Fruit fly (Drosophila melanogaster) whole organism, embryonic: ENCODE data around the gene Tsp97E.
A peak's percentile ranks its signal among the peaks of the same experiment; 100 is the strongest.

ENCODE experiments used
- Antp ChIP-seq: fragments of 200-800 bp; sonication (Bioruptor generic); optimal IDR thresholded peaks from 3 replicates; lab custom pipeline; 2016; ENCODE audit warnings: missing biosample characterization, missing genetic modification characterization
- B-H2 ChIP-seq: fragments of 200-800 bp; sonication (Bioruptor generic); optimal IDR thresholded peaks from 2 replicates; lab custom pipeline; 2018; ENCODE audit warnings: missing biosample characterization, mild to moderate bottlenecking, missing genetic modification characterization
- CG10209 ChIP-seq: fragments of 200-800 bp; sonication (Bioruptor generic); optimal IDR thresholded peaks from 3 replicates; lab custom pipeline; 2017; ENCODE audit warnings: missing biosample characterization, mild to moderate bottlenecking, missing genetic modification characterization, missing genetic modification reagents
- CG10274 ChIP-seq: fragments of 200-800 bp; sonication (Bioruptor generic); optimal IDR thresholded peaks from 3 replicates; lab custom pipeline; 2017; ENCODE audit warnings: missing biosample characterization, mild to moderate bottlenecking, missing genetic modification characterization
- CG10462 ChIP-seq: fragments of 200-800 bp; sonication (Bioruptor generic); optimal IDR thresholded peaks from 2 replicates; lab custom pipeline; 2016; ENCODE audit warnings: missing biosample characterization, missing genetic modification characterization
- CG10565 ChIP-seq: fragments of 200-800 bp; sonication (Bioruptor generic); optimal IDR thresholded peaks from 3 replicates; lab custom pipeline; 2016; ENCODE audit warnings: missing biosample characterization, mild to moderate bottlenecking, missing genetic modification characterization
- CG11695 ChIP-seq: fragments of 200-800 bp; sonication (Bioruptor generic); IDR thresholded peaks from 3 replicates; pipeline ENCODE4 v1.3.6; 2022; ENCODE audit warnings: missing biosample characterization, missing genetic modification characterization
- CG13296 ChIP-seq: fragments of 200-800 bp; sonication (Bioruptor generic); optimal IDR thresholded peaks from 3 replicates; lab custom pipeline; 2018; ENCODE audit warnings: missing biosample characterization, mild to moderate bottlenecking, missing genetic modification characterization
- CG15011 ChIP-seq: fragments of 200-800 bp; sonication (Bioruptor generic); optimal IDR thresholded peaks from 3 replicates; lab custom pipeline; 2018; ENCODE audit warnings: missing biosample characterization, mild to moderate bottlenecking, missing genetic modification characterization
- CG1602 ChIP-seq: fragments of 200-800 bp; sonication (Bioruptor generic); optimal IDR thresholded peaks from 3 replicates; lab custom pipeline; 2016; ENCODE audit warnings: missing biosample characterization, missing genetic modification characterization
- CG18262 ChIP-seq: fragments of 200-800 bp; optimal IDR thresholded peaks from 3 replicates; lab custom pipeline; 2019; ENCODE audit warnings: missing biosample characterization, mild to moderate bottlenecking, missing genetic modification characterization, moderate library complexity
- CG18476 ChIP-seq: fragments of 200-800 bp; sonication (Bioruptor generic); optimal IDR thresholded peaks from 2 replicates; lab custom pipeline; 2016; ENCODE audit warnings: missing biosample characterization, mild to moderate bottlenecking, missing genetic modification characterization
- CG2875 ChIP-seq: fragments of 200-800 bp; sonication (Bioruptor generic); optimal IDR thresholded peaks from 2 replicates; lab custom pipeline; 2017; ENCODE audit warnings: missing biosample characterization, mild to moderate bottlenecking, missing genetic modification characterization, missing genetic modification reagents
- CG31441 ChIP-seq: fragments of 200-800 bp; sonication (Bioruptor generic); IDR thresholded peaks from 2 replicates; pipeline ENCODE4 v1.3.6; 2022; ENCODE audit warnings: missing biosample characterization, missing genetic modification characterization
- CG32532 ChIP-seq: fragments of 200-800 bp; sonication (Bioruptor generic); IDR thresholded peaks from 2 replicates; pipeline ENCODE4 v1.3.6; 2022; ENCODE audit warnings: missing biosample characterization, missing genetic modification characterization
- CG4707 ChIP-seq: fragments of 200-800 bp; sonication (Bioruptor generic); optimal IDR thresholded peaks from 2 replicates; lab custom pipeline; 2018; ENCODE audit warnings: missing biosample characterization, mild to moderate bottlenecking, missing genetic modification characterization, moderate library complexity
- CG6254 ChIP-seq: fragments of 200-800 bp; sonication (Bioruptor generic); optimal IDR thresholded peaks from 3 replicates; lab custom pipeline; 2017; ENCODE audit warnings: mild to moderate bottlenecking, missing biosample characterization, missing genetic modification reagents, missing genetic modification characterization
- CG6689 ChIP-seq: fragments of 200-800 bp; sonication (Bioruptor generic); IDR thresholded peaks from 2 replicates; pipeline ENCODE4 v1.3.6; 2022; ENCODE audit warnings: missing biosample characterization, missing genetic modification characterization
- CG7786 ChIP-seq: fragments of 200-800 bp; sonication (Bioruptor generic); optimal IDR thresholded peaks from 2 replicates; lab custom pipeline; 2016; ENCODE audit warnings: missing biosample characterization, missing genetic modification characterization
- CG7987 ChIP-seq: fragments of 200-800 bp; sonication (Bioruptor generic); optimal IDR thresholded peaks from 2 replicates; lab custom pipeline; 2018; ENCODE audit warnings: missing biosample characterization, mild to moderate bottlenecking, missing genetic modification characterization, moderate library complexity
- Dad ChIP-seq: fragments of 200-800 bp; sonication (Bioruptor generic); optimal IDR thresholded peaks from 3 replicates; lab custom pipeline; 2016; ENCODE audit warnings: missing biosample characterization, missing genetic modification characterization
- E2f2 ChIP-seq: fragments of 200-800 bp; sonication (Bioruptor generic); IDR thresholded peaks from 2 replicates; pipeline ENCODE4 v1.3.6; 2022; ENCODE audit warnings: missing biosample characterization, missing genetic modification characterization
- Gsc ChIP-seq: fragments of 200-800 bp; sonication (Bioruptor generic); IDR thresholded peaks from 2 replicates; pipeline ENCODE4 v1.3.6; 2022; ENCODE audit warnings: missing biosample characterization, missing genetic modification characterization
- Gug ChIP-seq: fragments of 200-800 bp; sonication (Bioruptor generic); IDR thresholded peaks from 4 replicates; pipeline ENCODE4 v1.3.6; 2022; ENCODE audit warnings: missing biosample characterization, missing genetic modification characterization
- Hmr ChIP-seq: fragments of 200-800 bp; sonication (Bioruptor generic); optimal IDR thresholded peaks from 3 replicates; lab custom pipeline; 2017; ENCODE audit warnings: mild to moderate bottlenecking, missing biosample characterization, missing genetic modification reagents, missing genetic modification characterization
- NC2α ChIP-seq: fragments of 200-800 bp; sonication (Bioruptor generic); optimal IDR thresholded peaks from 2 replicates; lab custom pipeline; 2016; ENCODE audit warnings: missing biosample characterization, missing genetic modification characterization
- Spps ChIP-seq: fragments of 200-800 bp; sonication (Bioruptor generic); optimal IDR thresholded peaks from 2 replicates; lab custom pipeline; 2018; ENCODE audit warnings: missing biosample characterization, mild to moderate bottlenecking, missing genetic modification characterization
- Sry-δ ChIP-seq: fragments of 200-800 bp; sonication (Bioruptor generic); optimal IDR thresholded peaks from 2 replicates; lab custom pipeline; 2016; ENCODE audit warnings: missing biosample characterization, missing genetic modification characterization
- YL-1 ChIP-seq: fragments of 200-800 bp; sonication (Bioruptor generic); optimal IDR thresholded peaks from 3 replicates; lab custom pipeline; 2017; ENCODE audit warnings: missing biosample characterization, mild to moderate bottlenecking, missing genetic modification characterization
- ato ChIP-seq: fragments of 200-800 bp; sonication (Bioruptor generic); IDR thresholded peaks from 2 replicates; pipeline ENCODE4 v1.3.6; 2022; ENCODE audit warnings: missing biosample characterization, missing genetic modification characterization; ENCODE audit not compliant: partially characterized antibody
- cad ChIP-seq: fragments of >200 bp; optimal IDR thresholded peaks from 2 replicates; lab custom pipeline; 2017; ENCODE audit warnings: missing biosample characterization, missing genetic modification characterization
- cg ChIP-seq: fragments of 200-800 bp; sonication (Bioruptor generic); optimal IDR thresholded peaks from 3 replicates; lab custom pipeline; 2019; ENCODE audit warnings: missing biosample characterization, mild to moderate bottlenecking, missing genetic modification characterization, moderate library complexity
- chn ChIP-seq: fragments of 200-800 bp; sonication (Bioruptor generic); optimal IDR thresholded peaks from 2 replicates; lab custom pipeline; 2016; ENCODE audit warnings: missing biosample characterization, missing genetic modification characterization
- dimm ChIP-seq: fragments of 200-800 bp; sonication (Bioruptor generic); IDR thresholded peaks from 2 replicates; pipeline ENCODE4 v1.3.6; 2022; ENCODE audit warnings: missing biosample characterization, missing genetic modification characterization
- disco-r ChIP-seq: fragments of 200-800 bp; sonication (Bioruptor generic); optimal IDR thresholded peaks from 2 replicates; lab custom pipeline; 2016; ENCODE audit warnings: missing biosample characterization, missing genetic modification characterization
- dm ChIP-seq: fragments of 200-800 bp; sonication (Bioruptor generic); optimal IDR thresholded peaks from 3 replicates; lab custom pipeline; 2016; ENCODE audit warnings: missing biosample characterization, missing genetic modification characterization
- esg ChIP-seq: fragments of 200-800 bp; sonication (Bioruptor generic); conservative IDR thresholded peaks from 2 replicates; pipeline ENCODE4 v1.3.6; 2022; ENCODE audit warnings: missing biosample characterization, missing genetic modification characterization
- ftz-f1 ChIP-seq: fragments of 200-800 bp; sonication (Bioruptor generic); optimal IDR thresholded peaks from 2 replicates; lab custom pipeline; 2016; ENCODE audit warnings: missing biosample characterization, missing genetic modification characterization
- h ChIP-seq: fragments of >200 bp; optimal IDR thresholded peaks from 2 replicates; lab custom pipeline; 2017
- hth ChIP-seq: fragments of >200 bp; optimal IDR thresholded peaks from 2 replicates; lab custom pipeline; 2017; ENCODE audit warnings: inconsistent platforms
- jumu ChIP-seq: fragments of 200-800 bp; sonication (Bioruptor generic); optimal IDR thresholded peaks from 3 replicates; lab custom pipeline; 2016; ENCODE audit warnings: missing biosample characterization, missing genetic modification characterization
- klu ChIP-seq: fragments of 200-800 bp; sonication (Bioruptor generic); IDR thresholded peaks from 2 replicates; pipeline ENCODE4 v1.3.6; 2022; ENCODE audit warnings: missing biosample characterization, missing genetic modification characterization
- mirr ChIP-seq: fragments of 200-800 bp; sonication (Bioruptor generic); optimal IDR thresholded peaks from 3 replicates; lab custom pipeline; 2018; ENCODE audit warnings: missing biosample characterization, mild to moderate bottlenecking, missing genetic modification characterization
- nau ChIP-seq: fragments of 200-800 bp; sonication (Bioruptor generic); optimal IDR thresholded peaks from 3 replicates; lab custom pipeline; 2017; ENCODE audit warnings: missing biosample characterization, mild to moderate bottlenecking, missing genetic modification characterization, missing genetic modification reagents
- org-1 ChIP-seq: fragments of 200-800 bp; sonication (Bioruptor generic); optimal IDR thresholded peaks from 2 replicates; lab custom pipeline; 2017; ENCODE audit warnings: missing biosample characterization, missing genetic modification characterization
- slou ChIP-seq: fragments of 200-800 bp; sonication (Bioruptor generic); optimal IDR thresholded peaks from 3 replicates; lab custom pipeline; 2016; ENCODE audit warnings: missing biosample characterization, missing genetic modification characterization
- tll ChIP-seq, 2 experiments: fragments of 200-800 bp in 1 of 2; fragments of >200 bp in 1 of 2; sonication (Bioruptor generic) in 1 of 2; optimal IDR thresholded peaks; 2 replicates each; lab custom pipeline; 2017 to 2019; ENCODE audit warnings: missing biosample characterization in 2 of 2, missing genetic modification characterization in 2 of 2, mild to moderate bottlenecking in 1 of 2, moderate library complexity in 1 of 2
- trem ChIP-seq: fragments of 200-800 bp; optimal IDR thresholded peaks from 3 replicates; lab custom pipeline; 2019; ENCODE audit warnings: missing biosample characterization, mild to moderate bottlenecking, missing genetic modification characterization, moderate library complexity
- ttk ChIP-seq: fragments of 200-800 bp; sonication (Bioruptor generic); IDR thresholded peaks from 2 replicates; pipeline ENCODE4 v2.1.2; 2022; ENCODE audit warnings: missing biosample characterization, missing genetic modification characterization
- wek ChIP-seq: fragments of 200-800 bp; sonication (Bioruptor generic); optimal IDR thresholded peaks from 3 replicates; lab custom pipeline; 2018; ENCODE audit warnings: missing biosample characterization, mild to moderate bottlenecking, missing genetic modification characterization, moderate library complexity
- zen ChIP-seq: fragments of 200-800 bp; sonication (Bioruptor generic); optimal IDR thresholded peaks from 3 replicates; lab custom pipeline; 2018; ENCODE audit warnings: missing biosample characterization, mild to moderate bottlenecking, missing genetic modification characterization, moderate library complexity
- zen2 ChIP-seq: fragments of 200-800 bp; sonication (Bioruptor generic); IDR thresholded peaks from 3 replicates; pipeline ENCODE4 v1.3.6; 2022; ENCODE audit warnings: missing biosample characterization, missing genetic modification characterization; ENCODE audit not compliant: partially characterized antibody

Tsp97E gene

dm6 chr3R:26928424-26928823 lies 36.2 kb downstream of the Tsp97E start (continued):
- 0 out of 2 replicates have a peak, but pooled peaks have one; percentile 23 for TF ChIP-seq esg (GFP tag; lab: Robert Waterston, UW)
- no peak for TF ChIP-seq dimm (GFP tag; lab: Robert Waterston, UW)
- TF ChIP-seq zen2 = no peak
- peak; percentile 47 for TF ChIP-seq CG10209 (GFP tag; lab: Kevin White, UChicago)
- TF ChIP-seq Dad (GFP tag; lab: Kevin White, UChicago) = no peak
- no peak for TF ChIP-seq CG32532 (GFP tag; lab: Robert Waterston, UW)
- no peak for TF ChIP-seq CG6689 (GFP tag; lab: Robert Waterston, UW)
- peak; percentile 57 for TF ChIP-seq CG4707
- TF ChIP-seq Gug (GFP tag; lab: Robert Waterston, UW) = no peak
- TF ChIP-seq E2f2 = peak; percentile 50; the same call in 1 of the 2 replicates
- no peak for TF ChIP-seq CG10462 (GFP tag; lab: Kevin White, UChicago)
- peak; percentile 41 for TF ChIP-seq CG18262
- TF ChIP-seq CG18476 = no peak
- TF ChIP-seq CG1602 (GFP tag; lab: Kevin White, UChicago) = peak; percentile 15
- TF ChIP-seq YL-1 (GFP tag; lab: Kevin White, UChicago) = no peak
- no peak for TF ChIP-seq NC2α (GFP tag; lab: Kevin White, UChicago)
- TF ChIP-seq cad (GFP tag; lab: Kevin White, UChicago) = no peak
- no peak for TF ChIP-seq CG10274 (GFP tag; lab: Kevin White, UChicago)
- no peak for TF ChIP-seq trem (tag; lab: Kevin White, UChicago)
- no peak for TF ChIP-seq slou (GFP tag; lab: Kevin White, UChicago)
- TF ChIP-seq CG11695 = peak; percentile 34; the same call in 1 of the 3 replicates
- no peak for TF ChIP-seq ftz-f1 (GFP tag; lab: Kevin White, UChicago)
- TF ChIP-seq Sry-δ = no peak
- no peak for TF ChIP-seq wek (GFP tag; lab: Kevin White, UChicago)
- TF ChIP-seq CG13296 (GFP tag; lab: Kevin White, UChicago) = peak; percentile 35
- TF ChIP-seq CG10565 (GFP tag; lab: Kevin White, UChicago) = no peak
- TF ChIP-seq cg (GFP tag; lab: Kevin White, UChicago) = no peak
- TF ChIP-seq zen (tag; lab: Kevin White, UChicago) = no peak
- no peak for TF ChIP-seq CG2875 (GFP tag; lab: Kevin White, UChicago)
- no peak for TF ChIP-seq chn (GFP tag; lab: Kevin White, UChicago)
- TF ChIP-seq tll (GFP tag; optimal IDR thresholded peaks at IDR 0.05; lab: Kevin White, UChicago) = no peak
- TF ChIP-seq nau (GFP tag; lab: Kevin White, UChicago) = no peak
- TF ChIP-seq CG7987 (GFP tag; lab: Kevin White, UChicago) = no peak
- no peak for TF ChIP-seq jumu (GFP tag; lab: Kevin White, UChicago)
- no peak for TF ChIP-seq h (lab: Kevin White, UChicago)
- TF ChIP-seq CG7786 (GFP tag; lab: Kevin White, UChicago) = no peak
- no peak for TF ChIP-seq B-H2 (GFP tag; lab: Kevin White, UChicago)
- TF ChIP-seq dm (GFP tag; lab: Kevin White, UChicago) = no peak
- TF ChIP-seq Spps (tag; lab: Kevin White, UChicago) = no peak
- no peak for TF ChIP-seq hth (lab: Kevin White, UChicago)
- no peak for TF ChIP-seq CG15011 (GFP tag; lab: Kevin White, UChicago)
- peak; percentile 43; the same call in 1 of the 2 replicates for TF ChIP-seq CG31441 (GFP tag; lab: Robert Waterston, UW)
- TF ChIP-seq klu (GFP tag; lab: Robert Waterston, UW) = no peak
- TF ChIP-seq disco-r (GFP tag; lab: Kevin White, UChicago) = no peak
- TF ChIP-seq org-1 (GFP tag; lab: Kevin White, UChicago) = peak; percentile 19
- TF ChIP-seq mirr = no peak
- no peak for TF ChIP-seq Gsc (GFP tag; lab: Robert Waterston, UW)
- peak; percentile 39 for TF ChIP-seq Hmr (GFP tag; lab: Kevin White, UChicago)
- TF ChIP-seq ttk (GFP tag; lab: Robert Waterston, UW) = no peak
- no peak for TF ChIP-seq Antp (GFP tag; lab: Kevin White, UChicago)
- TF ChIP-seq CG6254 (GFP tag; lab: Kevin White, UChicago) = no peak
- TF ChIP-seq ato (GFP tag; lab: Robert Waterston, UW) = no peak
